Fruit fly (Drosophila melanogaster): ENCODE data around the gene CG13398.

CG13398 gene

DNA sequence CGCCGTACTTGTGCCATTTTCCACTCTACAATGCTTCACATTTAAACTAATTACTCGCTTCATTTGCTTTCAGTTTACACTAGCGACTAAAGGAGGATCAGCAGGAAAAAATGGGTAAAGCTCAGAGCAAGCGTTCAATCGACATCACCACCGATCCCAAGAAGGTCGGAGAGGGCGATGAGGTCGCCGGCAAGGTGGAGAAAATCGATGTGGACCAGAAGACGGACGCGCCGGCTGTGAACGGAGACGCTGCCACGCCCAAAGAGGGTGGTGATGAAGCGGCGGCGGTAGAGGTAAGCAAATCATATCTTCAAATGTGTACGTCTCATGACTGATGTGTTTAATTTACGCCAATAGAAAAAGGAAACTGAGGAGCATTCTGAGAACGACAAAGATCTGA is 11.7 kb upstream of the CG13398 start:
- TF ChIP-seq psq (optimal IDR thresholded peaks at IDR 0.05) (no peak), h (optimal IDR thresholded peaks at IDR 0.05) (no peak), Sin3A (optimal IDR thresholded peaks at IDR 0.05) (no peak), ttk (optimal IDR thresholded peaks at IDR 0.05) (no peak)

DNA sequence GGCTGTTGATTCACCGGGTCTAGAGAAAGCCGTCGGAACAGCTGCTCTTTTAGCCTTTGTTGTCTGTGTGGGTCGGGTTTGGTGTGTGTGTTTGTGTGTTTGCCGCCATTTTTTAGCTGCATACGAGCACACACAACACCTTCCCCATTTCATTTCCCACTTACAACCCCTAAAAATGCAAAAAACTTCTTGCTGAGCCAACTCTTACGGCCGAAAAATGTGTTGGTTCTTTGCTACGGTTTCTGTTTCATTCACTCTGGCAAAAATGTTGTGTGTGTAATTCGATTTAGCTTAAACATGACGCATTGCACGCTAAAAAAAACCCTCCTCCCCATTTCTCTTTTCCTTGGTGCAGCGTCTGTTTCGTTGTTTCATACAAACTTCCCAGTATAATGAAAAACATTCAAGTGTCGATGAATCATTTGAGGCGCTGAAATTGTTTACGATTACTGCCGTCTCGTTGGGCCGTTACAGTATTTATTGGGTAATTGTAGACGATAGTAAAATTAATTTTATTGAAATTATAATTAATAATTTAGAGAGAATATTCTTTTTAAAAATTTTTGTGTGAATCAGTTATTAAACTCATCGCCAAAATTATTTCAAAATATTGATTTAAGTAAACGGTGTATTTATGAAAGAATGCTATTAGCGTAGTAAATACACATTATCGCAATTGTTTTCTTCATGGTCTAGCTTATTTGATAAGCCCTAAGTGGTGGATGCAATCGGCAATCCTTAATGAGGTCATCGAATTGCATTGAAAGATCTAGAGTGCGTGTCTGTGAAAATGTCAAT is 11.1 kb upstream of the CG13398 start:
- TF ChIP-seq insv (optimal IDR thresholded peaks at IDR 0.05) (no peak), psq (optimal IDR thresholded peaks at IDR 0.05) (no peak), Sin3A (optimal IDR thresholded peaks at IDR 0.05) (no peak), h (optimal IDR thresholded peaks at IDR 0.05) (no peak)

DNA sequence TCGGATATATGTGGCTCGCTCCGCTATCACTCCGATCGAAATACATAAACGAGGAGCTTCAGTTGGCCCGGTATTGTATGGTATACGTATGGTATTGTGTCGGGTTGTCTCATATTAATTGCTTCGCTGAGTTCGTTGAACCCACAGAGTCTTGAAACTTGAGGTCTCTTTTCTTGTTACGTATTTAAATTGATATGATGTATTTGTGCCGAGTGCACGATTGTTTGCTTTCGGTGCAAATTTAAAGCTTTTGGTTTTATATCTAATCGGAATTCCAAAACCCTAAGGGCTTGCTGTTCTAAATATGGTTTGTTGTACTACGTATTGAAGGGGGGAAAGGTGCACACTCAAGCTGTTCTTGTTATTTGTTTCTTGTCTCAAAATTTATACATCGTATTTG is 10.2 kb upstream of the CG13398 start:
- TF ChIP-seq Sin3A (optimal IDR thresholded peaks at IDR 0.05), result no peak
- no peak for TF ChIP-seq psq (optimal IDR thresholded peaks at IDR 0.05)
- no peak for TF ChIP-seq Myc (optimal IDR thresholded peaks at IDR 0.05)
- no peak for TF ChIP-seq insv (optimal IDR thresholded peaks at IDR 0.05)
- no peak for TF ChIP-seq ttk (optimal IDR thresholded peaks at IDR 0.05)
- no peak for TF ChIP-seq h (optimal IDR thresholded peaks at IDR 0.05)

DNA sequence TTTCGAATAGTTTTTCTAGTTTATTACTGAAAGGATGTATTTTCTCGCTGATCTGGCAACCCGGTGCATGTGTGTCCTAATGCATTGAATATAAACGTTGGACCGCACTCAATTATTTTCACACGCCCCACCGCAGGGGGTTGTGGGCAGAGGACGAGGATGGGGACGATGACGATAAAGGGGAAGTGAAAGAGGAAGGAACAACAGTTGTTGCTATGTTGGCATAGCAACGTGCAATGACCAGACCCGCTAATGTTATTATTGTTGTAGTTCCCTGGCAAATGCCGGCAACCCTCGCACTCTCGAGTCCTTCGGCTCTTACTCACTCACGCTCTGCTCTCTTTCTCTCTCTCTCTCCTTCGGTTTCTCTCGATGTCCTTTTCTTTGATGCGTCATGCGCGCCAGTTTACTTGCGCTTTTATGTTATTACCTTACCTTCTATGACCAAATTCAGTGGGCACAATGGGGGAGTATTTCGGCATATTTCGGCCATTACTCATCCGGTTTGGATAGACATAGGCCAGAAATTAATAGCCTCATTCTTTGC is 9.7 kb upstream of the CG13398 start:
- TF ChIP-seq psq (optimal IDR thresholded peaks at IDR 0.05) (no peak), insv (optimal IDR thresholded peaks at IDR 0.05) (no peak), ttk (optimal IDR thresholded peaks at IDR 0.05) (no peak), Myc (optimal IDR thresholded peaks at IDR 0.05) (no peak), h (optimal IDR thresholded peaks at IDR 0.05) (no peak), Sin3A (optimal IDR thresholded peaks at IDR 0.05) (no peak)

DNA sequence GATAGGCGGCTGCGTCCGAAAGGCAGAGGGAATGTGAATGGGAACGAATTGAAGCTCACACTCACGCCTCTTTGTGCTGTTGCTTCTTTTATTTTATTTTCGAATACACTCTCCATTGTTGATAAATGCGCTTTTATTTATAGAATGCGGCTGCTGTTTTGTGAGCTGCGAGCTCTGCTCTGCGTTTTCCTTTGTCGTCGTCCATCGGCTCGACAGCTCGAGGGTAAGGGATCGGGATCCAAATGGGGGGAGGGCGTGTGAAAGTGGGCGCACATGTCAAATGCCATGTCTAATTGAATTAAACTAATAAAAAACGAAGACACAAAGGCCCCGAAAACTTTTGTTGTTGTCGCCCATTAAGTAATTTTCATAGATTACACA is 9.0 kb upstream of the CG13398 start:
- TF ChIP-seq h (optimal IDR thresholded peaks at IDR 0.05) (no peak), psq (optimal IDR thresholded peaks at IDR 0.05) (no peak), insv (optimal IDR thresholded peaks at IDR 0.05) (no peak), ttk (optimal IDR thresholded peaks at IDR 0.05) (no peak), Myc (optimal IDR thresholded peaks at IDR 0.05) (no peak), Sin3A (optimal IDR thresholded peaks at IDR 0.05) (no peak)

DNA sequence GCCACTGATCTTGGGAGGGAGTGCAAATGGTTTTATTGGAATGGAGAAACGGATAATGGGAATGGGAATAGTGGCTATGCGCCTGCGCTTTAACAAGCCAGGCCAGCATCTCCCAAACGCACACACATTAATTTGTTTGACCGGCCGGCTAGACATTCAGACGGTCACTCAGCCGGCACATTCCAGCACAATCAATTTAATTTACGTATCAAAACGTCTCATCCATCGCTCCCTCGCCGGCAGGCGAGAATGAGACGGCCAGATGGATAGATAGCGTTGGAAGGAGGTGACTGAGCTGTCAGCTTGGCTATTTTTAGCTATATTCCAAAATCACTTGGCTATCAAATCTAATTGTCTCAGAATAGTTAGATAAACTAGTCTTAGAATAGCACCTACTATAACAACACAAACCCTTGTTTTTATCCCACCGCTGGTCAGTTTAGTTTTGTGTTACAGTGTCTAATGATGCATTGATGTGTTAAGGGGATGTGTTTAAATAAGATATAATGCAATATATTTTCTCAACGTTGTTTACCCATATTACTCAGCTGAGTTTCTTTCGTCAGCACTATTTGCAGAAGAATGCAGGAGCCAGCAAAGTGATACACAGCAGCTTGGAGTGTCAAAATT is 8.5 kb upstream of the CG13398 start:
- TF ChIP-seq ttk (optimal IDR thresholded peaks at IDR 0.05), result no peak
- TF ChIP-seq psq (optimal IDR thresholded peaks at IDR 0.05), result no peak
- TF ChIP-seq h (optimal IDR thresholded peaks at IDR 0.05), result no peak
- no peak for TF ChIP-seq Sin3A (optimal IDR thresholded peaks at IDR 0.05)
- no peak for TF ChIP-seq insv (optimal IDR thresholded peaks at IDR 0.05)
- TF ChIP-seq Myc (optimal IDR thresholded peaks at IDR 0.05), result no peak

DNA sequence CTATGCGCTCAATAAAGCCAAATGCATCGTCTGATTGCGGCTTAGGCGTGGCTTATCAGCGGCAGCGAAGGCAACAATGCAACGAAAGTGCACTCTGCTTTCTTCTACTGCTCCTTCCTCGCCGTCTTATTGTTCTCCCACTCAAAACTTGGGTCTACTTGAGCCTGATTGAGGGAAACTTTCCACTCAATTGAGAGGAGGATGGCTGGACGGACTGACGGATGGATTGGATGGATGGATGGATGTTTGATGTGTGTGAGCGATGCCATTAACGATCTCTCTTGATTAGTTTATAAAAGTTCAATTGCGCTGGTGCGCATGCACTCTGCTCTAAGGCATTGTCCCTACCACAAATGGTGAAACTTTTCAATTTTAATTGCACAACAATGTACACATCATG is 8.0 kb upstream of the CG13398 start:
- no peak for TF ChIP-seq psq (optimal IDR thresholded peaks at IDR 0.05)
- no peak for TF ChIP-seq Sin3A (optimal IDR thresholded peaks at IDR 0.05)
- no peak for TF ChIP-seq h (optimal IDR thresholded peaks at IDR 0.05)
- TF ChIP-seq Myc (optimal IDR thresholded peaks at IDR 0.05), result no peak
- no peak for TF ChIP-seq insv (optimal IDR thresholded peaks at IDR 0.05)
- TF ChIP-seq ttk (optimal IDR thresholded peaks at IDR 0.05), result no peak

DNA sequence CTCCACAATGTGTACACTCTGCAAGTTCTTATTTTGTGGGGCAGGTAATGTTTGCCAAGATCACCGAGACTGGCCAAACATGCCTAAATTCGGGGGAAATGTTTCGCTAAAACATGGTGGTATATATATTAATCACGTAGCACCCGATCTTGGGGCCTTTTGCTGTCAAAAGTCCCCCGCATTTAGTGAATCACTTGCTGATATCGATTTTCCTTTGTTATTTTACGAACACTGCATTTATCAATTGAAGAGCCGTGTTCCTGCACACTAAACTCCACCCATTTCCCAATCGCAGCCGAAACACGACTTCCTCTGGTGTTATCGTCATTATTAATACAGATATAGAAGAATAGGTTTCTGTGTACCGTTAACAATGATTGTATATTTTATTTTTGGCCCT is 6.7 kb upstream of the CG13398 start:
- TF ChIP-seq ttk (optimal IDR thresholded peaks at IDR 0.05), result no peak
- no peak for TF ChIP-seq psq (optimal IDR thresholded peaks at IDR 0.05)
- no peak for TF ChIP-seq h (optimal IDR thresholded peaks at IDR 0.05)
- TF ChIP-seq insv (optimal IDR thresholded peaks at IDR 0.05), result no peak
- no peak for TF ChIP-seq Myc (optimal IDR thresholded peaks at IDR 0.05)
- TF ChIP-seq Sin3A (optimal IDR thresholded peaks at IDR 0.05), result no peak

DNA sequence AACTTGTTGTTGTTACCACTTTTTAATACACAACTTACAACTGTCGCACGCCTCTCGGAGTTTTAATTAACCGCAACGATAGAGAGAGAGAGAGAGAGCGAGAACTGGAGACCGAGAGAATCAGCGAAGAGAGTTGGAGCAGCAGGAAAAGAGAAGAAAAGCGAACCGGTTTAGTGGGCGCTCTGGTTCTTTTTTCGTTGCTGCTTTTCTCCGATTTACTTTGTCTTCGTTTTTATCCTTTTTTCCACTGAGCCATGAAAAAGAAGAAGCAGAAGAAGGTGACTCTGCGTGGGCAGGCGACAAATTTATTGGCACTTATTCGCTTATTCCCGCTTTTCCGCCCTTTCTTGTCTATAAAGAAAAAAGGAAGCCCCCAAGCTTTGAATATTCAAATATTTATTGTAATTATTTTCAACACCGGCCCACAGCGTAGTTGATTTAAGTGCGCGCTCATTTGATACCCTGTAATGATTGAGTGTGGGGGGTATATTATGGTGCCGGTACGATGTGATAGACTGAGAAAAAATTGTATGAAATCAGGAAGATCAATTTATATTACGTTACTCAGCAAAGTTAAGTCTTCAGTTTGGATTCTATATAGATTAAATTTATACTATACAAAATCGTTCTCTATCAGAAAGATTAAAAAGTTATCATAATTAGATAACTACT is 5.3 kb upstream of the CG13398 start:
- no peak for TF ChIP-seq h (optimal IDR thresholded peaks at IDR 0.05)
- TF ChIP-seq psq (optimal IDR thresholded peaks at IDR 0.05), result no peak
- no peak for TF ChIP-seq ttk (optimal IDR thresholded peaks at IDR 0.05)
- TF ChIP-seq Myc (optimal IDR thresholded peaks at IDR 0.05), result no peak
- TF ChIP-seq Sin3A (optimal IDR thresholded peaks at IDR 0.05), result no peak
- no peak for TF ChIP-seq insv (optimal IDR thresholded peaks at IDR 0.05)

DNA sequence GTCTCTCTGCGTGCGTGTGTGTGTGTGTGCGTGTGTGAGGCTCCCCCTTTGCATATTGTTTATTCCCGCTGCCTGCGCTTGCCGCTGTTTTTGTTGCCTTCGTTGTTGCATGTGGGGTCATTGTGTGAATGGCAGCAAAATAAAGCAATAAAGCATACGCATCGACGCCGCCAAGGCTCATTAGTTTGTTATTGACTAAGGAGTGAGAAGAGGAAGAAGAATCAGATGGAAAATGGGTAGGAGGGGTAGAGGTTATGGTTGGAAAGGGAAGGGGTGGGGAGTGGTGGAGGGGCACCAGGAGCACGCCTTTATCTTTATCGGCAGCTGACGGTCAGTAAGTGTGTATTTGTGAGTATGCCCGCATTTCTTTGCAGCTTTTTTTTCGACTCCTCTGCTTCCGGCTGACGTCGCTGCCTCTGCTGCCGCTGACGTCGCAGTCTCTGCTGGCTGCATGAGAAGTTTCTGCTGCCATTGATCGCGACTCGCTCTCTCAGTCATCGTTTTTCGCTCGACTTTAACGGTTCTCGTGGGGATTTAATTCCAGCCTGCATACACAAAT is 4.4 kb upstream of the CG13398 start:
- TF ChIP-seq Sin3A (optimal IDR thresholded peaks at IDR 0.05) (no peak), insv (optimal IDR thresholded peaks at IDR 0.05) (no peak), Myc (optimal IDR thresholded peaks at IDR 0.05) (no peak), h (optimal IDR thresholded peaks at IDR 0.05) (no peak), ttk (optimal IDR thresholded peaks at IDR 0.05) (no peak), psq (optimal IDR thresholded peaks at IDR 0.05) (no peak)

DNA sequence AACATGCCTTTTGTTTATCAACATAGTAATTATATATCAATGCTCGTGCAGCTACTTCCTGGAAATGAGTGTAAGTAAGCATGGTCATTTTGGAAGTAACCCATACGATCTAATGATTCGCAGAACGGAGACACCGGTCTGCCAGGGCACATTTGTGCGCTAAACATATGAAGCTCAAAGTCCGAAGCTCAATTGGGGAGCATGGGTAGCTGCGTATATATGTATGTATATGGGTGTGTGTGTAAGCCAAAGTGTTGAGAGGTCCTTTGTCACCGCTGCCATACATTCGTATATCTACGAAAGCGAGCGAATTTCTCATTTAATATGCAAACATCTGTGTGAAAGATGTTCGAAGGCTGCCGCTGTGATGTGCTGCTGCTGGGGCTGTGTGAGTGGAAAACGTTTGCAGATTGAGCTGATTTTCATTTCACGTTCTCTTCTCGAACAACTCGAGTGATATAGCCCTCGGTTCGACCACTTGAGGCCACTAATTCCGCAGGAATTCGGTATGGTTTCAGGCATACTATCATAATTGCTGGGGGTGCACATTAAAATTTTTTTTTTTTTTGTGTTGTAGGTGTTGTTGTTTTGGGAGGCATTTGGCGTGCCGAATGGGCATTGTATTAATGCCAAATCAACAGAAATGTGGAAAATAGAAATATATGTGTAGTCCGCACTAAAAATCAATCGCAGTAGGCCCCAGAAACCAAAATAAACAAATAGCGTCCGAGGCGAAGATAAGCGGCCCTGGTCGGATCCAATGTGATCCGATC is 3.2 kb upstream of the CG13398 start:
- TF ChIP-seq h (optimal IDR thresholded peaks at IDR 0.05) (no peak), psq (optimal IDR thresholded peaks at IDR 0.05) (no peak), Sin3A (optimal IDR thresholded peaks at IDR 0.05) (no peak), Myc (optimal IDR thresholded peaks at IDR 0.05) (no peak), ttk (optimal IDR thresholded peaks at IDR 0.05) (no peak), insv (optimal IDR thresholded peaks at IDR 0.05) (no peak)

Data from Kc167 (cell line).